Fruit fly (Drosophila melanogaster): Measurements from ENCODE around the gene CG13784.
A peak's percentile ranks its signal among the peaks of the same experiment; 100 is the strongest.

The CG13784 gene

dm6 chr2L:7217931-7218330 lies 1.9 kb downstream of the CG13784 start (continued):
- TF ChIP-seq tin (GFP tag; optimal IDR thresholded peaks at IDR 0.05) = no peak
- peak; percentile 2 for TF ChIP-seq CG3281 (GFP tag; optimal IDR thresholded peaks at IDR 0.05)
- TF ChIP-seq Ets65A (GFP tag) = peak; percentile 24
- TF ChIP-seq slbo (GFP tag; IDR thresholded peaks at IDR 0.05) = no peak
- peak in 1 of 2 experiments; percentile 50 for TF ChIP-seq tll (GFP tag; optimal IDR thresholded peaks at IDR 0.05)
- TF ChIP-seq mirr (GFP tag; optimal IDR thresholded peaks at IDR 0.05) = peak; percentile 95
- peak; percentile 90 for TF ChIP-seq sd (tag; optimal IDR thresholded peaks at IDR 0.05)
- TF ChIP-seq chn (GFP tag; optimal IDR thresholded peaks at IDR 0.05) = no peak
- peak; percentile 25 for TF ChIP-seq CG13296 (GFP tag; optimal IDR thresholded peaks at IDR 0.05)
- TF ChIP-seq Mad (GFP tag; optimal IDR thresholded peaks at IDR 0.05) = no peak
- no peak for TF ChIP-seq stwl (tag; optimal IDR thresholded peaks at IDR 0.05)
- peak; percentile 21 for TF ChIP-seq CG10543 (GFP tag; optimal IDR thresholded peaks at IDR 0.05)
- TF ChIP-seq Aef1 (GFP tag; IDR thresholded peaks at IDR 0.05) = no peak
- TF ChIP-seq exex (tag; optimal IDR thresholded peaks at IDR 0.05) = peak; percentile 98
- no peak for TF ChIP-seq Scr (GFP tag; IDR thresholded peaks at IDR 0.05; ENCODE audit: partially characterized antibody)
- no peak for TF ChIP-seq slou (GFP tag; optimal IDR thresholded peaks at IDR 0.05)
- peak; percentile 24 for TF ChIP-seq Kr (GFP tag; optimal IDR thresholded peaks at IDR 0.05)
- peak; percentile 39 for TF ChIP-seq CG18599 (GFP tag; optimal IDR thresholded peaks at IDR 0.05)
- TF ChIP-seq GATAe (GFP tag; conservative IDR thresholded peaks at IDR 0.05) = 0 out of 2 replicates have a peak, but pooled peaks have one; percentile 24
- TF ChIP-seq CG11093 (GFP tag; IDR thresholded peaks at IDR 0.05) = no peak
- peak; percentile 94 for TF ChIP-seq CG34376 (GFP tag; optimal IDR thresholded peaks at IDR 0.05)
- TF ChIP-seq tup (GFP tag; optimal IDR thresholded peaks at IDR 0.05) = no peak
- peak; percentile 44 for TF ChIP-seq grn (GFP tag; optimal IDR thresholded peaks at IDR 0.05)
- peak; percentile 38 for TF ChIP-seq B-H2 (GFP tag; optimal IDR thresholded peaks at IDR 0.05)
- no peak for TF ChIP-seq CG14014 (GFP tag; IDR thresholded peaks at IDR 0.05)
- TF ChIP-seq ase (GFP tag; IDR thresholded peaks at IDR 0.05) = no peak
- peak; percentile 8 for TF ChIP-seq CG13894 (tag; optimal IDR thresholded peaks at IDR 0.05)
- no peak for TF ChIP-seq Dref (GFP tag; IDR thresholded peaks at IDR 0.05)
- no peak for TF ChIP-seq CG7987 (GFP tag; optimal IDR thresholded peaks at IDR 0.05)
- TF ChIP-seq CG3995 (GFP tag; optimal IDR thresholded peaks at IDR 0.05) = no peak
- TF ChIP-seq CG30020 (tag; optimal IDR thresholded peaks at IDR 0.05) = no peak

- TF ChIP-seq CG32772 (GFP tag; IDR thresholded peaks at IDR 0.05) (no peak), nerfin-1 (tag; optimal IDR thresholded peaks at IDR 0.05) (no peak), lab (GFP tag; optimal IDR thresholded peaks at IDR 0.05) (peak; percentile 30), chinmo (GFP tag; IDR thresholded peaks at IDR 0.05; ENCODE audit: partially characterized antibody) (peak; percentile 72; the same call in 1 of the 4 replicates), Hand (GFP tag; optimal IDR thresholded peaks at IDR 0.05) (no peak), Eip74EF (GFP tag; optimal IDR thresholded peaks at IDR 0.05) (peak in 1 of 2 experiments; percentile 73), CG3281 (GFP tag; optimal IDR thresholded peaks at IDR 0.05) (peak; percentile 3), CG13894 (tag; optimal IDR thresholded peaks at IDR 0.05) (peak; percentile 69), scrt (GFP tag; optimal IDR thresholded peaks at IDR 0.05) (peak; percentile 51), CG12769 (tag; optimal IDR thresholded peaks at IDR 0.05) (peak; percentile 47), sd (tag; optimal IDR thresholded peaks at IDR 0.05) (peak; percentile 31), CG14014 (GFP tag; IDR thresholded peaks at IDR 0.05) (peak; percentile 23; the same call in 1 of the 2 replicates), abd-A (tag; optimal IDR thresholded peaks at IDR 0.05) (peak; percentile 49), MBD-R2 (GFP tag; IDR thresholded peaks at IDR 0.05) (0 out of 2 replicates have a peak, but pooled peaks have one; percentile 14), Med (GFP tag) (peak; percentile 77), btn (GFP tag; optimal IDR thresholded peaks at IDR 0.05) (no peak), CG16813 (GFP tag; IDR thresholded peaks at IDR 0.05; ENCODE audit: partially characterized antibody) (no peak), CG13296 (GFP tag; optimal IDR thresholded peaks at IDR 0.05) (peak; percentile 48), CG15514 (GFP tag; optimal IDR thresholded peaks at IDR 0.05) (peak; percentile 32), kah (GFP tag; optimal IDR thresholded peaks at IDR 0.05) (peak; percentile 29), Hr78 (GFP tag; optimal IDR thresholded peaks at IDR 0.05) (no peak), CG8290 (GFP tag; optimal IDR thresholded peaks at IDR 0.05) (no peak), CG8290 (tag; optimal IDR thresholded peaks at IDR 0.05) (peak in 1 of 2 experiments; percentile 4)
Observed at dm6 chr2L:7217059-7217458, 2.8 kb downstream of the CG13784 start.

All from whole organism, embryonic.